Fruit fly (Drosophila melanogaster) whole organism, embryonic: Measurements from ENCODE around the gene CG33268.

Experiments
- Antp ChIP-seq: fragments of 200-800 bp; sonication (Bioruptor generic); optimal IDR thresholded peaks from 3 replicates; lab custom pipeline; 2016; ENCODE audit warnings: missing biosample characterization, missing genetic modification characterization
- B-H1 ChIP-seq: fragments of 200-800 bp; sonication (Bioruptor generic); IDR thresholded peaks from 3 replicates; pipeline ENCODE4 v1.3.6; 2022; ENCODE audit warnings: missing biosample characterization, missing genetic modification characterization
- BEAF-32 ChIP-seq: fragments of 200-800 bp; sonication (Bioruptor generic); optimal IDR thresholded peaks from 3 replicates; lab custom pipeline; 2017; ENCODE audit warnings: missing biosample characterization, missing genetic modification characterization, mild to moderate bottlenecking, moderate library complexity, missing genetic modification reagents
- Bgb ChIP-seq: fragments of 200-800 bp; sonication (Bioruptor generic); IDR thresholded peaks from 2 replicates; pipeline ENCODE4 v1.3.6; 2022; ENCODE audit warnings: missing biosample characterization, missing genetic modification characterization; ENCODE audit not compliant: partially characterized antibody
- Blimp-1 ChIP-seq: fragments of 200-800 bp; sonication (Bioruptor generic); optimal IDR thresholded peaks from 3 replicates; lab custom pipeline; 2018; ENCODE audit warnings: missing biosample characterization, missing genetic modification characterization, mild to moderate bottlenecking, moderate library complexity, missing genetic modification reagents
- CG11398 ChIP-seq: fragments of 200-800 bp; sonication (Bioruptor generic); optimal IDR thresholded peaks from 2 replicates; lab custom pipeline; 2016; ENCODE audit warnings: missing biosample characterization, missing genetic modification characterization
- CG13424 ChIP-seq: fragments of 200-800 bp; sonication (Bioruptor generic); optimal IDR thresholded peaks from 2 replicates; lab custom pipeline; 2019; ENCODE audit warnings: missing biosample characterization, mild to moderate bottlenecking, missing genetic modification characterization, moderate library complexity
- CG15073 ChIP-seq: fragments of 200-800 bp; sonication (Bioruptor generic); optimal IDR thresholded peaks from 2 replicates; lab custom pipeline; 2016; ENCODE audit warnings: missing biosample characterization, missing genetic modification characterization
- CG17912 ChIP-seq: fragments of 200-800 bp; sonication (Bioruptor generic); optimal IDR thresholded peaks from 2 replicates; lab custom pipeline; 2018; ENCODE audit warnings: missing biosample characterization, mild to moderate bottlenecking, missing genetic modification characterization
- CG2678 ChIP-seq: fragments of 200-800 bp; sonication (Bioruptor generic); optimal IDR thresholded peaks from 3 replicates; lab custom pipeline; 2019; ENCODE audit warnings: missing biosample characterization, mild to moderate bottlenecking, missing genetic modification characterization, moderate library complexity
- CG3407 ChIP-seq: fragments of 200-800 bp; sonication (Bioruptor generic); optimal IDR thresholded peaks from 2 replicates; lab custom pipeline; 2018; ENCODE audit warnings: missing biosample characterization, mild to moderate bottlenecking, missing genetic modification characterization
- CG3847 ChIP-seq: fragments of 200-800 bp; sonication (Bioruptor generic); IDR thresholded peaks from 2 replicates; pipeline ENCODE4 v1.3.6; 2022; ENCODE audit warnings: missing biosample characterization, missing genetic modification characterization
- CG42726 ChIP-seq: fragments of 200-800 bp; sonication (Bioruptor generic); IDR thresholded peaks from 2 replicates; pipeline ENCODE4 v1.3.6; 2022; ENCODE audit warnings: missing biosample characterization, missing genetic modification characterization; ENCODE audit not compliant: partially characterized antibody
- CG4404 ChIP-seq: fragments of 200-800 bp; sonication (Bioruptor generic); IDR thresholded peaks from 2 replicates; pipeline ENCODE4 v1.3.6; 2022; ENCODE audit warnings: missing biosample characterization, missing genetic modification characterization
- CG4730 ChIP-seq: fragments of 200-800 bp; sonication (Bioruptor generic); IDR thresholded peaks from 2 replicates; pipeline ENCODE4 v1.3.6; 2022; ENCODE audit warnings: missing biosample characterization, missing genetic modification characterization
- CG6791 ChIP-seq: fragments of 200-800 bp; sonication (Bioruptor generic); IDR thresholded peaks from 3 replicates; pipeline ENCODE4 v1.3.6; 2022; ENCODE audit warnings: missing biosample characterization, missing genetic modification characterization; ENCODE audit not compliant: partially characterized antibody
- CG7372 ChIP-seq: fragments of 200-800 bp; sonication (Bioruptor generic); IDR thresholded peaks from 2 replicates; pipeline ENCODE4 v1.3.6; 2022; ENCODE audit warnings: missing biosample characterization, missing genetic modification characterization
- CG9727 ChIP-seq: fragments of 200-800 bp; sonication (Bioruptor generic); optimal IDR thresholded peaks from 3 replicates; lab custom pipeline; 2017; ENCODE audit warnings: missing biosample characterization, mild to moderate bottlenecking, missing genetic modification characterization
- CG9817 ChIP-seq: fragments of 200-800 bp; sonication (Bioruptor generic); optimal IDR thresholded peaks from 2 replicates; lab custom pipeline; 2018; ENCODE audit warnings: missing biosample characterization, mild to moderate bottlenecking, missing genetic modification characterization, moderate library complexity
- CG9876 ChIP-seq: fragments of 200-800 bp; sonication (Bioruptor generic); optimal IDR thresholded peaks from 2 replicates; lab custom pipeline; 2016; ENCODE audit warnings: missing biosample characterization, missing genetic modification characterization
- Camta ChIP-seq: fragments of 200-800 bp; sonication (Bioruptor generic); optimal IDR thresholded peaks from 2 replicates; lab custom pipeline; 2016; ENCODE audit warnings: missing biosample characterization, missing genetic modification characterization
- Dbx ChIP-seq: fragments of 200-800 bp; sonication (Bioruptor generic); IDR thresholded peaks from 3 replicates; pipeline ENCODE4 v1.3.6; 2022; ENCODE audit warnings: missing biosample characterization, missing genetic modification characterization
- Gug ChIP-seq: fragments of 200-800 bp; sonication (Bioruptor generic); IDR thresholded peaks from 4 replicates; pipeline ENCODE4 v1.3.6; 2022; ENCODE audit warnings: missing biosample characterization, missing genetic modification characterization
- Hr39 ChIP-seq: fragments of >200 bp; optimal IDR thresholded peaks from 2 replicates; lab custom pipeline; 2017
- Max ChIP-seq: fragments of 200-800 bp; sonication (Bioruptor generic); optimal IDR thresholded peaks from 2 replicates; lab custom pipeline; 2016; ENCODE audit warnings: missing biosample characterization, mild to moderate bottlenecking, missing genetic modification characterization
- Myb ChIP-seq: fragments of 200-800 bp; sonication (Bioruptor generic); optimal IDR thresholded peaks from 2 replicates; lab custom pipeline; 2016; ENCODE audit warnings: missing biosample characterization, missing genetic modification characterization
- Opbp ChIP-seq: fragments of 200-800 bp; sonication (Bioruptor generic); IDR thresholded peaks from 3 replicates; pipeline ENCODE4 v1.3.6; 2022; ENCODE audit warnings: missing biosample characterization, missing genetic modification characterization; ENCODE audit not compliant: partially characterized antibody
- Sin3A ChIP-seq: fragments of >200 bp; optimal IDR thresholded peaks from 2 replicates; lab custom pipeline; 2018
- Sox102F ChIP-seq: fragments of 200-800 bp; sonication (Bioruptor generic); optimal IDR thresholded peaks from 2 replicates; lab custom pipeline; 2018; ENCODE audit warnings: missing biosample characterization, mild to moderate bottlenecking, missing genetic modification characterization, moderate library complexity
- TFAM ChIP-seq: fragments of 200-800 bp; sonication (Bioruptor generic); optimal IDR thresholded peaks from 2 replicates; lab custom pipeline; 2017; ENCODE audit warnings: missing biosample characterization, missing genetic modification characterization, inconsistent platforms
- Tbp ChIP-seq: fragments of >200 bp; optimal IDR thresholded peaks from 2 replicates; lab custom pipeline; 2018; ENCODE audit warnings: missing biosample characterization, missing genetic modification characterization
- crol ChIP-seq: fragments of 200-800 bp; sonication (Bioruptor generic); IDR thresholded peaks from 2 replicates; pipeline ENCODE4 v1.3.6; 2022; ENCODE audit warnings: missing biosample characterization, missing genetic modification characterization
- fd3F ChIP-seq: fragments of 200-800 bp; sonication (Bioruptor generic); optimal IDR thresholded peaks from 2 replicates; lab custom pipeline; 2018; ENCODE audit warnings: missing biosample characterization, mild to moderate bottlenecking, missing genetic modification characterization, moderate library complexity
- grn ChIP-seq: fragments of 200-800 bp; sonication (Bioruptor generic); optimal IDR thresholded peaks from 3 replicates; lab custom pipeline; 2017; ENCODE audit warnings: missing biosample characterization, missing genetic modification characterization
- hkb ChIP-seq, 2 experiments: fragments of 200-800 bp in 1 of 2; fragments of >200 bp in 1 of 2; sonication (Bioruptor generic) in 1 of 2; IDR thresholded peaks in 1 of 2; optimal IDR thresholded peaks in 1 of 2; 2 replicates each; pipeline versions ENCODE4 v1.3.6 to Lab custom; 2017 to 2022; ENCODE audit warnings: missing biosample characterization in 1 of 2, missing genetic modification characterization in 1 of 2
- inv ChIP-seq: fragments of 200-800 bp; sonication (Bioruptor generic); IDR thresholded peaks from 2 replicates; pipeline ENCODE4 v1.3.6; 2022; ENCODE audit warnings: missing biosample characterization, missing genetic modification characterization; ENCODE audit not compliant: partially characterized antibody
- jing ChIP-seq: fragments of 200-800 bp; sonication (Bioruptor generic); optimal IDR thresholded peaks from 2 replicates; lab custom pipeline; 2018; ENCODE audit warnings: missing biosample characterization, mild to moderate bottlenecking, missing genetic modification characterization
- kay ChIP-seq: fragments of 200-800 bp; sonication (Bioruptor generic); optimal IDR thresholded peaks from 2 replicates; lab custom pipeline; 2016; ENCODE audit warnings: missing biosample characterization, missing genetic modification characterization
- lbe ChIP-seq: fragments of 200-800 bp; sonication (Bioruptor generic); optimal IDR thresholded peaks from 2 replicates; lab custom pipeline; 2016; ENCODE audit warnings: missing biosample characterization, mild to moderate bottlenecking, missing genetic modification characterization
- p53 ChIP-seq: fragments of 200-800 bp; sonication (Bioruptor generic); optimal IDR thresholded peaks from 2 replicates; lab custom pipeline; 2016; ENCODE audit warnings: missing biosample characterization, missing genetic modification characterization
- shn ChIP-seq: fragments of 200-800 bp; sonication (Bioruptor generic); optimal IDR thresholded peaks from 3 replicates; lab custom pipeline; 2016; ENCODE audit warnings: missing biosample characterization, missing genetic modification characterization
- sim ChIP-seq: fragments of 200-800 bp; sonication (Bioruptor generic); IDR thresholded peaks from 2 replicates; pipeline ENCODE4 v1.3.6; 2022; ENCODE audit warnings: missing biosample characterization, missing genetic modification characterization
- sisA ChIP-seq: fragments of 200-800 bp; sonication (Bioruptor generic); IDR thresholded peaks from 2 replicates; pipeline ENCODE4 v1.3.6; 2022; ENCODE audit warnings: missing biosample characterization, missing genetic modification characterization
- sna ChIP-seq: fragments of 200-800 bp; sonication (Bioruptor generic); IDR thresholded peaks from 2 replicates; pipeline ENCODE4 v1.3.6; 2022; ENCODE audit warnings: missing biosample characterization, missing genetic modification characterization; ENCODE audit not compliant: partially characterized antibody
- sqz ChIP-seq: fragments of 200-800 bp; sonication (Bioruptor generic); optimal IDR thresholded peaks from 3 replicates; lab custom pipeline; 2018; ENCODE audit warnings: missing biosample characterization, mild to moderate bottlenecking, missing genetic modification characterization
- tap ChIP-seq: fragments of 200-800 bp; optimal IDR thresholded peaks from 3 replicates; lab custom pipeline; 2019; ENCODE audit warnings: missing biosample characterization, mild to moderate bottlenecking, missing genetic modification characterization, moderate library complexity
- toy ChIP-seq: fragments of 200-800 bp; sonication (Bioruptor generic); IDR thresholded peaks from 2 replicates; pipeline ENCODE4 v1.3.6; 2022; ENCODE audit warnings: missing biosample characterization, missing genetic modification characterization
- unc-4 ChIP-seq: fragments of 200-800 bp; sonication (Bioruptor generic); IDR thresholded peaks from 2 replicates; pipeline ENCODE4 v1.3.6; 2022; ENCODE audit warnings: missing biosample characterization, missing genetic modification characterization; ENCODE audit not compliant: partially characterized antibody
- unpg ChIP-seq: fragments of 200-800 bp; sonication (Bioruptor generic); optimal IDR thresholded peaks from 3 replicates; lab custom pipeline; 2018; ENCODE audit warnings: missing biosample characterization, mild to moderate bottlenecking, missing genetic modification characterization, moderate library complexity
- vnd ChIP-seq: fragments of 200-800 bp; sonication (Bioruptor generic); IDR thresholded peaks from 3 replicates; pipeline ENCODE4 v1.3.6; 2022; ENCODE audit warnings: missing biosample characterization, missing genetic modification characterization; ENCODE audit not compliant: partially characterized antibody
- zfh2 ChIP-seq: fragments of 200-800 bp; sonication (Bioruptor generic); optimal IDR thresholded peaks from 2 replicates; lab custom pipeline; 2016; ENCODE audit warnings: missing biosample characterization, missing genetic modification characterization

CG33268 gene

DNA sequence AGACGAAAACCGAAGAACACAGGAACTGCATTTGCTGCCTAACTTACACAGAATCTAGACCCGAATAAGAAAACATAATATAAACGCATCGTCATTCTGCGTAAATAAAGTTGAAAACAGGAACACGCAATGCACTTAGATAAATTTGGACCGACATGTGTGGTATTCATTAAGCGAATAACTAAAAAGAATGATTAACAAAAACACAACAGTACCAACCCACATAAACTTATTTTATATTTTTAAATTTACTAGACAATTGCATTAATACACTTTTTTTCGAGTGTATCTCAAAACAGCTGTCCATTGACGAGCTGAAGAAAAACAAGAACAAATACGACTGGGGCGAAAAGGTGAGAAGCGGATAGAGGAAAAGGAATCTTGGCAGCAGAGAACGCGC, 36.7 kb downstream of the CG33268 start (continued):
- no peak for TF ChIP-seq CG9817 (tag; lab: Kevin White, UChicago)
- TF ChIP-seq CG9876 (GFP tag; lab: Kevin White, UChicago), result no peak
- TF ChIP-seq sqz (GFP tag; lab: Kevin White, UChicago), result peak; percentile 69
- no peak for TF ChIP-seq Hr39 (lab: Kevin White, UChicago)
- TF ChIP-seq CG4404 (GFP tag; lab: Robert Waterston, UW), result peak; percentile 90
- peak; percentile 83 for TF ChIP-seq CG13424 (tag; lab: Kevin White, UChicago)
- peak; percentile 80 for TF ChIP-seq Sox102F (GFP tag; lab: Kevin White, UChicago)
- TF ChIP-seq CG7372 (GFP tag; lab: Robert Waterston, UW), result peak; percentile 49; the same call in 1 of the 2 replicates
- TF ChIP-seq kay (GFP tag; lab: Kevin White, UChicago), result peak; percentile 48
- TF ChIP-seq Sin3A (lab: Kevin White, UChicago), result no peak
- TF ChIP-seq B-H1 (GFP tag; lab: Robert Waterston, UW), result peak; percentile 56; the same call in 1 of the 3 replicates
- peak; percentile 72 for TF ChIP-seq jing (GFP tag; lab: Kevin White, UChicago)
- TF ChIP-seq sna (GFP tag; lab: Robert Waterston, UW), result no peak
- TF ChIP-seq CG3847 (GFP tag; lab: Robert Waterston, UW), result 0 out of 2 replicates have a peak, but pooled peaks have one; percentile 15
- peak; percentile 24 for TF ChIP-seq grn (GFP tag; lab: Kevin White, UChicago)
- TF ChIP-seq CG9727, result peak; percentile 95
- TF ChIP-seq crol (GFP tag; lab: Robert Waterston, UW), result no peak
- TF ChIP-seq Blimp-1 (GFP tag; lab: Kevin White, UChicago), result peak; percentile 91
- TF ChIP-seq Bgb (GFP tag; lab: Robert Waterston, UW), result no peak
- peak; percentile 32 for TF ChIP-seq Myb (GFP tag; lab: Kevin White, UChicago)
- no peak for TF ChIP-seq zfh2
- TF ChIP-seq Tbp (GFP tag; lab: Kevin White, UChicago), result no peak
- peak; percentile 78 for TF ChIP-seq tap
- TF ChIP-seq inv, result no peak
- no peak for TF ChIP-seq toy
- TF ChIP-seq fd3F (GFP tag; lab: Kevin White, UChicago), result no peak
- TF ChIP-seq Gug (GFP tag; lab: Robert Waterston, UW), result peak; percentile 63; the same call in 3 of the 4 replicates
- peak; percentile 86 for TF ChIP-seq unpg (GFP tag; lab: Kevin White, UChicago)
- no peak for TF ChIP-seq Opbp (GFP tag; lab: Robert Waterston, UW)
- TF ChIP-seq sisA, result peak; percentile 79
- TF ChIP-seq shn (GFP tag; lab: Kevin White, UChicago), result peak; percentile 54
- TF ChIP-seq CG15073, result no peak
- TF ChIP-seq CG42726, result no peak
- TF ChIP-seq CG3407 (GFP tag; lab: Kevin White, UChicago), result peak; percentile 85
- peak; percentile 82 for TF ChIP-seq CG2678 (tag; lab: Kevin White, UChicago)
- TF ChIP-seq p53 (GFP tag; lab: Kevin White, UChicago), result peak; percentile 9
- TF ChIP-seq BEAF-32 (GFP tag; lab: Kevin White, UChicago), result no peak
- TF ChIP-seq vnd (GFP tag; lab: Robert Waterston, UW), result no peak
- peak; percentile 15 for TF ChIP-seq lbe
- TF ChIP-seq sim (GFP tag; lab: Robert Waterston, UW), result peak; percentile 91
- TF ChIP-seq Camta (GFP tag; lab: Kevin White, UChicago), result peak; percentile 82
- peak; percentile 84 for TF ChIP-seq Max (GFP tag; lab: Kevin White, UChicago)
- peak; percentile 45 for TF ChIP-seq CG11398
- TF ChIP-seq Antp (GFP tag; lab: Kevin White, UChicago), result peak; percentile 59
- TF ChIP-seq hkb (optimal IDR thresholded peaks at IDR 0.05; lab: Kevin White, UChicago), result no peak
- TF ChIP-seq hkb (GFP tag; IDR thresholded peaks at IDR 0.05; lab: Robert Waterston, UW), result peak; percentile 83
- no peak for TF ChIP-seq CG6791
- TF ChIP-seq CG4730 (GFP tag; lab: Robert Waterston, UW), result peak; percentile 61
- no peak for TF ChIP-seq CG17912 (GFP tag; lab: Kevin White, UChicago)
- peak; percentile 46 for TF ChIP-seq TFAM (GFP tag; lab: Kevin White, UChicago)
- 0 out of 3 replicates have a peak, but pooled peaks have one; percentile 11 for TF ChIP-seq Dbx
- no peak for TF ChIP-seq unc-4 (GFP tag; lab: Robert Waterston, UW)
